Fruit fly (Drosophila melanogaster): ENCODE measurements around the gene CG4887.

Gene CG4887

DNA sequence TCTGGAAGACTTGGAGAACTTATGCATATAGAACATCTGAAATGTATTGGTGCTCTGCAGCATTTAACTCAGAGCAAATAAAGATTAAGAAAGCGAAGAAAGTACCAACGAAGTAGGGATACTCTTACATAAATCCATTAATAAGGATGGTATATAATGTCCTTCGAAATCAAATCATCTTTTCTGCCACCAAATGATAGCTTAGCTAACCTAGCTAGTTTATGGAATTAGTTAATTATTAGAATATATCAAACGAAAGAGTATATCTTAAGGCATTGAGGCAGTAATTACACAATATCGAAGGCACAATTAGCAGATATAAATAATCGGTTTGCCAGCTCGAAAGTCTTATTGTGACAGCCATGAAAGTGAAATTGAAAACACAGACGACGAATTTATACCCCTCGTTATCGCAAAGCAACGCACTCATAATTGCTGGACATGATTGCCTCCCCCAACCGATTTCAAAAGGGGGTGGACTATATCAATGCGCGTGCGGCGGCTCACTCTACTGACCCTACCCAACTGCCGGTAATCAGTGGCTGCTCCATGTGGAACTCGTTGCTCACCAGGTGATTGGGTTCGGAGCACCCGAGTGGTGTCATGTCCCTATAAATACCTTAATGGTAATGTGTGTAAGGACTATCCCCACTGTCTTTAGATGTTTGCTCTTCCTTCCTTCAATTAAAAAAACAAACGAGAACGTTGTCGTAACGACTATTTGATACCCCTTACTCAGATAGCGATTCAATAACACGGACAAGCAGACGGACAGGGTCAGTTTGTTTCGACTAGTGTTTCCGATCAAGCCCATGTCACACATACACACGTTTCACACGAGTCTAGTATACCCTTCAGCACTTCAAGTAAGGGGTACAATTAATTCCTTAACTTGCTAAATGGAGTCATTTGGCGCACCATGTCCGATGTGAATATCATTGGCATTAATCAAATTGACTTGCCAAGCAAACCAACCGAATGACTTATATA is 28.1 kb upstream of the CG4887 start:
- TF ChIP-seq noc (tag; optimal IDR thresholded peaks at IDR 0.05): peak; percentile 96

DNA sequence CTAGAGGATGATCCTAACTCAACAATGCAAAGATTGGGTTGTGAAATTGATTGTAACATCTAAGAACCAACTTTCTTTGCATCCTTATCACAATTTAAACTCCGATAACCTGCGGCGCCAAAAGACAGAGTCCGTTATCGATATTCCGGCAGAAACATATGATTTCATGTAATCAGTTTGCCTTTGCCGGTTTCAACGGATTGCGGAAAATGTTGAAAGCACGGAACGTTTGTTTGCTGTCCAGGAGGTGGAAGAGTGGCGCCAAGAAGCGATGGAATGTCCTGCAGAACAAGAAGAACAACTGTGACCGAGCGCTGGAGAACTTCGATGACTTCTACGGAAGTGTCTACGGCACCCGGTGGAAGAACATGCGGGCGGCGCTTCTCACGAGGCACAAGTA is 25.2 kb upstream of the CG4887 start:
- TF ChIP-seq noc (tag; optimal IDR thresholded peaks at IDR 0.05): no peak

DNA sequence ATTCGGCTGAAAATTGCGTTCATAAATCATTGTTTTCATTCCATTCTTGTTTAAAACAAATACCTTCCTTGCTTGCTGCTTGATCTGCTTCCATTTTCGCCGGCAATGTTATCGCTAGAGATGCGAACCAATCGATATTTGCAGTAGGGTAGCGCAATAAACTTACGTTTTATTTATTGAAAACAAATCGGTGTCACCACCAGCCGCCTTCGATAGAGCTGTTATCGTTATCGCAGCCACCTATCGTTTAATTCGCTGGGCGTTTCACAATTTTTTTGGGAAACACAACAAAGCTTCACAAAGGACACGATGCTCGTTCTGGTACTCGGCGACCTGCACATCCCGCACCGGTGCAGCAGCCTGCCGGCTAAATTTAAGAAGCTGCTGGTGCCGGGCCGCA is 22.3 kb upstream of the CG4887 start, which contains the start of the genes Tfb4 and Vps29:
TSS of gene Tfb4 (minus strand) at position 124 of the 400 bp plus-strand sequence.
TSS of gene Vps29 (plus strand) at position 213 of the 400 bp plus-strand sequence.
- TF ChIP-seq noc (tag; optimal IDR thresholded peaks at IDR 0.05): peak; percentile 14

DNA sequence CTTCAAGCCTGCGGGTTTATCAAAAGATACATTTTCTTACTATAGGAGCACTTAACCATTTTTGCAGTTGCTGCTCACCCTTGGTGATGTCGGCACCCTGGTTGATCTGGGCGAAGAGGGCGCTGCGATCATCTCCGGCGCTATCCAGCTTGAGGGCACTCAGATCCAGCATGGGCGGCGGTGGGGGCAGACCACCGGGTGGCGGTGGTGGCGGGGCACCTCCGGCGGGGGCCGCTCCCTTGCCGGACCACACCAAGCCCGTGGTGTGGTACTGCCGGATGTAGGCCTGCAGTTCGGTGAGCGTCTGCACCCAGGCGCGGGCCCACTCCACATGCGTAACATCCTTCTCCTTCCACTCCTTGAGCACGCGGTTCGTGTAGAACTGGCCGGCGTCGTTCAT is 20.1 kb upstream of the CG4887 start:
- TF ChIP-seq noc (tag; optimal IDR thresholded peaks at IDR 0.05): no peak

DNA sequence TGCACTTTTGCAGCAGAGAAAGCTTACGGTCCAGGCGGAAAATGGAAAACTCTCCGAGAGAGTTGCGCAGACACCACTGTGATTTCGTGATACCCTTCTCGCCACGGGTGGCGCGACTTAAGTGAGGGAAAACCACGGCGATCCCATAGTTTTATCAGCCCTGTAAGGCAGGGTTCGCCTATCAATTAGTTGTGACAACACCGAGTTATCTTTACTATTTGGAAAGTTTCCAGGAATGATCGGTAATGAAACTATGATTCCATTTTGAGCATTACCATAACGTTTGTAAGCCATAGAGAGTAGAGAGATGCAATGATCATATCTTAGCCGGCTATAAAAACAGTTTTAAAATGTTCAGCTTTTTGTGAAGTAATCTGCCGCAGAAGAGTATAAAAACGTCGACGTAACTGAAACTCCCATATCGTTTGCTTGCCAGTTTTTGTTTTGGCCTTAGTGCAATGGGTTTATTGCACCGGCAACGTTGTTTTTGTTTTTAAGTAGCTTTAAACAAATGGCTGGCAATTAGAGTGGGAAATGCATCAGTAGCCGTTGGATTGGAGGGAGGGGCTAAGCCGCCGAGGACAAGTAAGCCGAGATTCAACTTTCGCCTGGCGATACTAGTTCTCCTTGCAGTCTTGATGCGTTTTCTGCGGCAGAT is 16.1 kb upstream of the CG4887 start:
- no peak for TF ChIP-seq noc (tag; optimal IDR thresholded peaks at IDR 0.05)

DNA sequence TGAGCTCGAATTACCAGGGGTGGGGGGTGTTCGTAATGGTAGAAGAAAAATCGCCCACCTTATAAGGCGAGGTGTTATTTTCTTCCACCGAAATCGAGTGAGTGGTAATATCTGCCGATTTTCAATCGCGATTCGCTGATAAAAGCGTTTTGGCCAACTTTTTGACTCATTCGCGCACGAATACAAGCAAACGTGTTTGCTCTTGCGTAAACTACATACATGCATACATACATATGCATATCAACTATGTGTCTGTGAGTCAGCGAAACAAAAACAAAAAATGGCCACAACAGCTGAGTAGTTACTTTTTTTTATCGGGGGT is 15.5 kb upstream of the CG4887 start:
- TF ChIP-seq noc (tag; optimal IDR thresholded peaks at IDR 0.05): no peak

DNA sequence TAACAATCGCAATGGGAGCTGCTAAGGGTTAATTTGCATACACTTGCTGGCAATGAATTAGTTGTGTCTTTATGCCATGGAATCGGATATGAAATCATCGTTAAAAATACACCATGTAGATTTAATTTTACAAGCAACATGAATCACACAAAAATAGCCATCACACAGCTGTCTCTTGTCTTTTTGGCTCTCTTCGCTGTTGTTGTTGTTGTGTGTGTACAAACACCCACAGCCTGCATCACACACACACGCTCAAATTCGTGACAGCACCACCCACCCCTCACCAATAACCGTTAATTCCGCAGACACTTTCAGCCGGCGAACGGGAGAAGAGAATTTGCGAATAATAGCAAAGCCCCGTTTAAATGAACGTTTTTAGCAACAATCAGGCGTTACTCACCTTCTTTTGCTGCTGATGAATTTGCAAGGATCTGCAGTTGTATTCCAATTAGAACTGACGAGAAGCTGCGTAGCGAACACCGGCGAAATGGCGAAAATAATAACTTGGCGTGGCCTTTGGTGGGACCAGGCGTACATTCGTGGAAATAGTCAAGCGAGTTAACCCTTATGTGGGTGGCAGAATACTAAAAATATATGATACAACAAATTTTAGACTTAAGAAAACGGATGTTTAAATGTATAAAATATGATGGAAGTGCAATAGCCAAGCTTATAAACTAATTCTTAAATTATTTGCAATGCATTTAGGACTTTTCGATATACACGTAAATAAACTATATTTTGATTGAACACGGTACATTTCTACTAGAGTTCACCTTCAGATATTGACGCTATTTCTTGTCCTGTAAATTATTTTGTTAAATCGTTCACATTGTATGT is 14.9 kb upstream of the CG4887 start, which contains the start of gene capt:
TSS of gene capt (minus strand) at position 584 of the 840 bp plus-strand sequence.
- TF ChIP-seq noc (tag; optimal IDR thresholded peaks at IDR 0.05): peak; percentile 35

DNA sequence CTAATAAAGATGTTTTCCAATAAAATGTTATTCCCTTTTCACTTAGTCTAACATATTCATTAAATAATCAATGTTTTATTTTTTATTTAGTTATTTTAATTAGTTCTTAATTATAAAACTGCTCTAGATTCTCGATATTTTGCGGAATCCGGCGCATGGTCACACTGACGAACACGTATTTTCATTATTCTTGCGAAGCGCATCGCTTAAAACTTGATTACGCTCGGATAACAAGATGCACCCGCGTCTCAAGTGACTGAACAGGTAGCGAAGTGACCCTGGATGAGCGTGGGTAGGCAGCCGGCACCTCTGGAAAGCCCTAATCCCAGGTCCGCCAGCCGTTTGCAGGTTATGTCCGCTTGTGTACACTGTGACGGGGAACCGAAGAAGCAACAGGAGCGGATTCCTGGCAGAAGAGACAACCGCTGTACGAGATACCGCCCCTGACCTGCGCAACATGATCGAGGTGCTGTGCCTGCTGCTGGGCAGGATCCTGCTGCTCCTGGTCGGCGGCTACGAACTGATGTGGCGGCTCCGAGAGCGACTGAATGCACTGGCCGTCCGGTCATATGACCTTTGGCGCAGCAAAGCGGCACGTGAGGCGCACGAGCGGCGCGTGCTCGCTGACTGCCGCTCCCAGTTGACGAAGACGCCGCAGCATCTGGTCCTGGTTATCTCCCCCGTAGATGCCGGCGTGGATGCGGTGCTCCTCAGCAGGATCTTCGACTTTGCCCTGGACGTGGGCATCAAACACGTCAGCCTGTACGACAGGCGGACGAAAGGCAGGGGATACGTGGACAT is 14.1 kb upstream of the CG4887 start, which contains the start of gene Tango14:
TSS of gene Tango14 (plus strand) at position 143 of the 801 bp plus-strand sequence.
- no peak for TF ChIP-seq noc (tag; optimal IDR thresholded peaks at IDR 0.05)

DNA sequence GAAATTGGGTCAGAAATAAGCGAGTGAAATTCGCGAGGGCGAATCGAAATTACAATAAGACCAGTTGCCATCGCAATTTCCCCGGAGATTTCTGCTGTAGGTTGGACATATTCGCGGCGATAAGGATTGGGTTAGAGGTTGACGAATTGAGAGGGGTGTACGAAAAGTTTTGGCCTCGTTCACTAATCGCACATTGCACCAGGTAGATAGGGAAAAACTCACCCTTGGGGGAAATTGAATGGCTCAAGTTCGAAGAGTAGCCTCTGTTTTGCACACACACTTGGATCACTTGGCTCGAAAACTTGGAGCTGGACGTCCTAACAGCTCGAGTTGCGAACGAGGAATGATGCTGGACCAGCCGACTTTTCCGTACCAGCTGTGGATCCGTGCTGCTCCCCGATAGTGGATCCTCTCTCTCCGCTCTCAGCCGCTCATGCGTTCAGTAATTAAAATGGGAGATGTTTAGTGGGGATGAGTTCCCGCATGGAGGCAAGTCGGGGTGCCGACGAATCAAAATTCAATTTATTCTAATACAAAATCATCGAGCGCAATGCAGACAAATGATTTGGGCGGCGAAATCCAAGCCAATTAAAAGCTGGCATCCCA is 9.2 kb upstream of the CG4887 start, which contains the start of gene CG5080:
TSS of gene CG5080 (minus strand) at position 349 of the 606 bp plus-strand sequence.
- TF ChIP-seq noc (tag; optimal IDR thresholded peaks at IDR 0.05): no peak

DNA sequence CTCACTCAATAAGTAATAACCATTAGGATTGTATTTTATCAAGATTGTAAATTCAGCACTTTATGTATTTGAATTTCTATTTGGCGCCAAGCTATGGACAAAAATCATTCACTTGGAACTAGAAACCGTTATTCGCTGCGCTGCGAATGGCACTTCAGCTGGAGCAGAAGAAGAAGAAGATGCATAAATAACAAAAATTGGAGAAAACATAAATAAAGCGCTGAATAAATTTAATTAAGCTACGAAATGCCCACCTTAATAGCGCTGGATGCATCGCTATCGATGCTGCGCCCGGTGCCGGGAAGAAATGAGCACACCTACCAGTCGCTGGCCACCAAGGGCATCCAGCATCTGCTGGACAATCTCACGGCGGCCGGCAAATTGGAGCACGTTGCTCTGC is 8.5 kb upstream of the CG4887 start, which contains the start of gene IntS14:
TSS of gene IntS14 (plus strand) at position 150 of the 400 bp plus-strand sequence.
- no peak for TF ChIP-seq noc (tag; optimal IDR thresholded peaks at IDR 0.05)

DNA sequence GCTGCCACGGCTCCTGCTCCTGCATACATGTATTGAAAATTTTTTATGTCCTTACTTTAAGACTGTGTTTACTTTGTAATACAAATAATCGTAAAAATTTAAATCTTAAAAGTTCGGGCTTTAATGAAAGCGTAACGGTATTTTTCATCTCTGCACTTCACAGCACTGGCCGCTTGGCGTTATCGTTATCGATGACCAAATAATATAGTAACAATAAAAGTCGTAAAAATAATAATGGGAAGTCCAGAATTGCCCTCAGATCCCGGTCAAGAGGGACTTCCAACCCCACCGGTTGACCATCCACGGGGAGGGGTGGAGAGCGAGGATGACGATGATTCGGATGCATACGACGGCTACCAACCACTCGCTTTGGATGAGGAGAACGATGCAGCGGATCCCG is 6.5 kb upstream of the CG4887 start, which contains the start of gene CG14341:
TSS of gene CG14341 (plus strand) at position 181 of the 400 bp plus-strand sequence.
- TF ChIP-seq noc (tag; optimal IDR thresholded peaks at IDR 0.05): no peak

DNA sequence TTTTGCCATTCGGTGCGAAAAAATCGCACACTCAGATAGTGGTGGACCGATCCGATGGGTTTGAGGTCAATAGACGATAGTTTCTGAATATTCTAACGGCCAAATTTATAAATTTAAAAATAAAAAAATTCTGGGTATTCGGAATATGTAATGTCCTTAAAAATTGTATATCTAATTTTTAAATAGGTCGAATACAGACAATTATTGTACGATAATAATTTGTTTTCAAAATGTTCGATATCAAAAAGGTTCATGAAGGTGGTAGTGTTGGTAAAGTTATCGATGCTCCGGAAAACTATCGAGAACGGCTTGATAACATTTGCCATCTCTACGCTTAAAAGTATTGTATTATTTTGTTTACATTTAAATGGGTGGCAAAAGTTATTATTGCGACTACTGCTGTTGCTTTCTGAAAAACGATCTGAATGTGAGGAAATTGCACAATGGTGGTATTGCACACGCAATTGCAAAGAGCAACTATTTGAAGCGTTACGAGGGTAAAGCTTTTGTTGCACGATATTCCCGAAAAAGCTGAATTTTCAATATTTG is 2.9 kb upstream of the CG4887 start, which contains the start of the genes CG31922 and Plap:
TSS of gene CG31922 (plus strand) at position 315 of the 549 bp plus-strand sequence.
TSS of gene Plap (minus strand) at position 499 of the 549 bp plus-strand sequence.
- peak; percentile 72 for TF ChIP-seq noc (tag; optimal IDR thresholded peaks at IDR 0.05)

DNA sequence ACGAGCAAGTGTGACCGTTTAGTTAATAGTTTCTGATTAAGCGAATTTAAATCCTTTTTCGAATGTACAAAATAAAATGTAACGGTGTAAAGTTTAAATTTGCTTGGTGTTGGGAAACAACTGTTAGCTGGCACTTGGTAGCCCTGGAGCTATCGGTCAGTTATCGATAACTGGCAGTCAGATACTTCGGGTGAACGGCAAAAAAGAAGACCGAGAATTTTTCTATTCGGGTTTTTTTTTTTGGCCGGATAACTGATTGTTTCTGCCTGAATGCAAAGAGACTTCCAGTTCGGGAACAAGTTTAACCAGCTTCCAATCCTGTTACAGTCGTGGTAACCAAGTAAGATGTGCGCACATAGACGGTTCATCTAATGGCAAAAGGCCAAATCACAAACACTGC is 4.7 kb downstream of the CG4887 start, which contains the start of gene CG4896:
TSS of gene CG4896 (plus strand) at position 169 of the 400 bp plus-strand sequence.
- no peak for TF ChIP-seq noc (tag; optimal IDR thresholded peaks at IDR 0.05)

DNA sequence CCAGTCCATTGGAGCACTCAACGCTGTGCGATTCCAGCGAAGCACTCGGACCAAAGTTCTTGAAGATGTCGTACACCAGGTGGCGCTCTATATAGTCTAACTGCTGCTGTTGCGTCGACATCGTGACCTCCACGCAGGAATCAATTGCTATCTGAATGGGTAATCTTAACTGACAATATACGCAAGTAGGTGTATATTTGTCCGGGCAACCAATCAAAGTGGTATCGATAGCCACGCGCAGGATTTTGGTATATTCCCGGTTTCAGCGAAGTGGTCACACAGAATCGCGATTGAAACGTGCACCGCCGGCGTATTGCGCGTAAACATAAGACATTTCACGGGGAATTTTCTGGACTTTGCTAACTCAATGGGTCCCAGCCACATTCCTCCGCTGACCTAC is 11.0 kb downstream of the CG4887 start, which contains the start of the genes CG5126 and Tgt:
TSS of gene CG5126 (minus strand) at position 222 of the 400 bp plus-strand sequence.
TSS of gene Tgt (plus strand) at position 267 of the 400 bp plus-strand sequence.
- TF ChIP-seq noc (tag; optimal IDR thresholded peaks at IDR 0.05): no peak
